Worm (Caenorhabditis elegans): ENCODE data around the gene smgl-2.

Gene smgl-2

DNA sequence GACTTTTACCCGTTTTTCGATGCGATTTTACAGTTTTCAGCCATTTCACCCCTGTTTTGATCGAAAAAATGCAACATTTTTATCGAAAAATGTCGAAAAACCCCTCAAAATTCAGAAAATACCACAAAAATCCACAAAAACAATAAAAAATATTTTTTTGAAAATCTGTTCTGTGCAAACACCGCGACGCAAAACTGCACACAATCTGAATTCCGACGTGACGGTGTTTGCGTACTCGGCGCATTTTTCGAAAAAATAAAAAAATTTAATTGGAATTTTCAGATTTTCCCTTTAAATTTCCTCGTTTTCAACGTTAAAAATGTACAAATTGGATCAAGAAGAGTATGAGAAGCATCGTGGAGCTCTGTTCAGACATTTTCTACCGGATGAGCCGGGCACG is at the start of gene smgl-2:
smgl-2 (plus strand) TSS at position 320 of the 400 bp plus-strand sequence.
- TF ChIP-seq dao-5 (tag; optimal IDR thresholded peaks at IDR 0.05) = no peak
- TF ChIP-seq W03F9.2 (tag; optimal IDR thresholded peaks at IDR 0.05) = peak; percentile 83
- no peak for TF ChIP-seq him-1 (tag; optimal IDR thresholded peaks at IDR 0.05)

- TF ChIP-seq dao-5 (tag; optimal IDR thresholded peaks at IDR 0.05) (no peak), W03F9.2 (tag; optimal IDR thresholded peaks at IDR 0.05) (no peak), him-1 (tag; optimal IDR thresholded peaks at IDR 0.05) (no peak)
Measured at ce11 chrIV:3681763-3682162, 44.2 kb upstream of the smgl-2 start.

DNA sequence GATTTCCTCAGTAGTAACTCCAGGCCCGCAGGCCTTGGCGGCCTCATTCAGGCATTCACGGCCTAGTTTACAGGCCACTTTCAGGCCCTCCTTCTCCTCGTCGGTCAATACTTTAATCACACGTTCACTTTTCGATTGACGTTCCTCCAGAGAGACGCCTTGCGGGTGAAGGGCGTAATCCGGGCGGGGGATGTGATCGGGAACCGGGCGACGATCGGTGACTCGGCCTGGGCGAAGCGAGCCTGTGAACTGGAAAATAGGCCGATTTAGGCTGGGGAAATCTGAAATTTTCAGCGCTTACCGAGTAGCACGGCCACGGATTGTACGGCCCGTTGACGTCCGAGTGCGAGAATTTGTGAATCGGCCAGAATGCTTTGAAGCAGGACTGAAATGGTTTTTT is 39.7 kb upstream of the smgl-2 start:
- TF ChIP-seq W03F9.2 (tag; optimal IDR thresholded peaks at IDR 0.05) = no peak
- TF ChIP-seq him-1 (tag; optimal IDR thresholded peaks at IDR 0.05) = no peak
- TF ChIP-seq dao-5 (tag; optimal IDR thresholded peaks at IDR 0.05) = no peak

DNA sequence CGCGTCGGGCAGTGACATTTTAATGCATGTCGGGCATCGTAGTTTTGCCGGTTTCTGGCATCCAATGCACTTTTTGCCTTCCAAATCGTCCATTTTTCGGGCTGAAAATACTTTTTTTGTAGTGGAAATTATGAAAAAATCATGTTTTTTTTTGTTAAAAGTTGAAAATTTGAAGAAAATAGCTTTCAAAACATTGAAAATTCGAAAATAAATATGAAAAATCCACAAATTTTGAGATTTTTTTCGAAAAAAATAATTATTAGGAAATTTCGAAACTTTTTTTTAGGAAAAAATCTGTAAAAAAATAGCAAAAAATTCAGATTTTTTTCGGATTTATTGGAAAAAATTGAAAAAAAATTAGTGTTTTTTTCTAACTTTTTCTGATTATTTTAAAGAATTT is 39.2 kb upstream of the smgl-2 start, which contains the start of gene map-1:
map-1 (minus strand) TSS at position 101 of the 400 bp plus-strand sequence.
- TF ChIP-seq him-1 (tag; optimal IDR thresholded peaks at IDR 0.05) = no peak
- TF ChIP-seq W03F9.2 (tag; optimal IDR thresholded peaks at IDR 0.05) = no peak
- no peak for TF ChIP-seq dao-5 (tag; optimal IDR thresholded peaks at IDR 0.05)

ce11 chrIV:3688050-3688449 is 37.9 kb upstream of the smgl-2 start:
- TF ChIP-seq dao-5 (tag; optimal IDR thresholded peaks at IDR 0.05) (no peak), W03F9.2 (tag; optimal IDR thresholded peaks at IDR 0.05) (no peak), him-1 (tag; optimal IDR thresholded peaks at IDR 0.05) (no peak)

DNA sequence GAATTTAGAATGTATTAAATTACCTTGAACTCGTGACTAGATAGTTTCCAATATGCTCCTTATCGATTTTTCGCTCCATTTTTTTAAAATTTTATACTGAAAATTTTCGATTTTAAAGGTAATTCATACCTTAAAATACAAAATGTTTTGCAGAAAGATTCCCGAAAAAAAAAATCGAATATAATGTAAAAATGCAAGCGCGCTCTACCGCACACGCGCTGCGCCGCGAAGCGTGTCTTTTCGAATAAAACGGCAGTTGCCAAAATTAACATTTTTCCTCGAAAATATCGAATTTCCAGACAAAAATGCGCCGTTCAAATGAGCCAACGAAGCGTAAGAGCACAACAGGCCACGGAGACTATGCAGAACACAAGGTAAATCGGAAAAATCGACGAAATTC is 31.3 kb upstream of the smgl-2 start, which contains the start of the genes taf-6.2 and Y37E11AL.3:
taf-6.2 (minus strand) TSS at position 96 of the 400 bp plus-strand sequence.
Y37E11AL.3 (plus strand) TSS at position 298 of the 400 bp plus-strand sequence.
- TF ChIP-seq W03F9.2 (tag; optimal IDR thresholded peaks at IDR 0.05) (no peak), him-1 (tag; optimal IDR thresholded peaks at IDR 0.05) (no peak), dao-5 (tag; optimal IDR thresholded peaks at IDR 0.05) (no peak)

DNA sequence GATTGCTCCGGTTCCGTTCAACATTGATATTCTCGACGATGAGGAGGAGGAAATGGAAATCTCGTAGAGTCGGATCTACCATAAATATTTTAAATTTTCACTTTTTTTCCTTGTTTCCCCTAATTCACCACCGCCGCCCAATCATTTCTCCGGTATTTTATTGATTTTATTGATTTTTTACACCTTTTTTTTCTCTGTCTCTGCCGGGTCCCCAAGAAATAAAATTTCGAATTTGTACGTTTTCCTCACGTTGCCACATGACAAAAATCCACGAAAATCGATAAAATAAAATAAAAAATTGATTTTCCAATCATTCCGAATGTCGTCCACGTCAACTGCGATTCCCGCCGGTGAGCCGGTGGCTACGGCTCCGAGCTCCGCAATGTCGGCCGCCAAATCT is 27.8 kb upstream of the smgl-2 start, which contains the start of gene Y37E11AL.2:
Y37E11AL.2 (plus strand) TSS at position 301 of the 400 bp plus-strand sequence.
- no peak for TF ChIP-seq W03F9.2 (tag; optimal IDR thresholded peaks at IDR 0.05)
- no peak for TF ChIP-seq dao-5 (tag; optimal IDR thresholded peaks at IDR 0.05)
- TF ChIP-seq him-1 (tag; optimal IDR thresholded peaks at IDR 0.05) = no peak

ce11 chrIV:3700554-3700953 is 25.4 kb upstream of the smgl-2 start, which contains the start of gene Y37E11AL.9:
Y37E11AL.9 (minus strand) TSS chrIV:3700654.
- no peak for TF ChIP-seq dao-5 (tag; optimal IDR thresholded peaks at IDR 0.05)
- no peak for TF ChIP-seq W03F9.2 (tag; optimal IDR thresholded peaks at IDR 0.05)
- TF ChIP-seq him-1 (tag; optimal IDR thresholded peaks at IDR 0.05) = no peak

DNA sequence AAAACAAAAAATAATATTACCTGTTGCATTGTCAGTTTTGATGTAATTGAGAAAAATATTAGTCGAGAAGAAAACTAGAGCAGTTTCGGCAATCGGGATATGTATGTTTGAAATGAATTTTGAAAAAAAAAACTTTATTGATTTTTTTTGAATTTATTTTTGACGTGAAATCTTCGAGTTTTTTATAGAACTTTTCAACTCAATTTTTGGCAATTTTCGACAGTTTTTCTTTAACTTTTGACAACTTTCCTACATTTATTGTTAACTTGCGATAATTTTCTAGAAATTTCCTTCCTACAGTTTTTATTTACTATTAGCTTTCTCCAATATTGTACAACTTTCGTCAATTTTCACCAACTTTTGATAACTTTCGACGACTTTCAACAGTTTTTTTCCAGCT is 24.1 kb upstream of the smgl-2 start, which contains the start of gene Y37E11AL.12:
Y37E11AL.12 (minus strand) TSS at position 101 of the 400 bp plus-strand sequence.
- no peak for TF ChIP-seq him-1 (tag; optimal IDR thresholded peaks at IDR 0.05)
- no peak for TF ChIP-seq W03F9.2 (tag; optimal IDR thresholded peaks at IDR 0.05)
- no peak for TF ChIP-seq dao-5 (tag; optimal IDR thresholded peaks at IDR 0.05)

DNA sequence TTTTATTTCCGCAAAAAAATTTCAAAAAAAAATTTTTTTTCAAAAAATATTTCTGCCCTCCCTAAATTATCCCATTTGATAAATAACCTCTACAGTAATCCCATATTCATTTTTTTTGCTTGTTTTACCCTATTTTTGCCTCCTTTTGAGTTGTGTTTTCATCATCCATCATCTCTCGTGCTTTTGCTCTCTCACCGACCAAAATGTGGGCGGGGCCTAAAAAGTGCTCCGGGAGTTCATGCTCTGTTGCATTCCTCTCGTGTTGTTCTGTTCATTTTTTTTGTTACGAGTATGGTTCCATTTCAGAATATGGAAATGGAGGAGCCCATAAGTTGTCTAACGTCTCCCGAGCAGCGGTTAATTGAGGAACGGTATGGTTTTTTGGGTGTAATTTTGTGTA is 16.8 kb upstream of the smgl-2 start, which contains the start of gene Y37E11AL.1:
Y37E11AL.1 (plus strand) TSS at position 301 of the 400 bp plus-strand sequence.
- no peak for TF ChIP-seq W03F9.2 (tag; optimal IDR thresholded peaks at IDR 0.05)
- TF ChIP-seq dao-5 (tag; optimal IDR thresholded peaks at IDR 0.05) = no peak
- TF ChIP-seq him-1 (tag; optimal IDR thresholded peaks at IDR 0.05) = no peak

ce11 chrIV:3710737-3711136 is 15.2 kb upstream of the smgl-2 start:
- TF ChIP-seq him-1 (tag; optimal IDR thresholded peaks at IDR 0.05) = no peak
- no peak for TF ChIP-seq dao-5 (tag; optimal IDR thresholded peaks at IDR 0.05)

DNA sequence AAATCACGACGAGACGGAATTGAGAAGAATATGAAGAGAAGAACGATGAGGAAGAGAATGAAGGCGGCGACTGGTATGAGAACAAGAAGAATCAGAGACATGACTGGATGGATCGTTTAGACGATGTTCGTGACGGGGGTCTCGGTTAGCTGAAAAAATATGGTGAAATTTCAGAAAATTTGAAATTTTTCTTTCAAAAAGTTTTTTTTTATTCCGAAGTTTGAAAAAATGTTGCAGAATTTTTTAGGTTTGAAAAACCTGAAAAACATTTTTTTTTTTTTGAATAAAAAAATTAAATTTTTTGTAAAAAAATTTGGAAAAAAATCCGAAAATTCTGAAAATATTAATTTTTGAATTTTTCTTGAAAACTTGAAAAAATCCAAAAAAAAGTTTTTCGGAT is 6.9 kb upstream of the smgl-2 start, which contains the start of gene Y37E11AM.3:
Y37E11AM.3 (minus strand) TSS at position 101 of the 400 bp plus-strand sequence.
- no peak for TF ChIP-seq W03F9.2 (tag; optimal IDR thresholded peaks at IDR 0.05)

- TF ChIP-seq him-1 (tag; optimal IDR thresholded peaks at IDR 0.05) (no peak), W03F9.2 (tag; optimal IDR thresholded peaks at IDR 0.05) (no peak), dao-5 (tag; optimal IDR thresholded peaks at IDR 0.05) (no peak)
Measured at ce11 chrIV:3720644-3721043, 5.3 kb upstream of the smgl-2 start.

ce11 chrIV:3721973-3722372 is 4.0 kb upstream of the smgl-2 start:
- no peak for TF ChIP-seq him-1 (tag; optimal IDR thresholded peaks at IDR 0.05)
- TF ChIP-seq W03F9.2 (tag; optimal IDR thresholded peaks at IDR 0.05) = no peak
- TF ChIP-seq dao-5 (tag; optimal IDR thresholded peaks at IDR 0.05) = no peak

- TF ChIP-seq him-1 (tag; optimal IDR thresholded peaks at IDR 0.05) (no peak), dao-5 (tag; optimal IDR thresholded peaks at IDR 0.05) (no peak), W03F9.2 (tag; optimal IDR thresholded peaks at IDR 0.05) (no peak)
Measured at ce11 chrIV:3722690-3723089, 3.3 kb upstream of the smgl-2 start, which contains the start of gene Y37E11AM.4. Y37E11AM.4 (minus strand) TSS chrIV:3722790.

Measured in whole organism, L4/young adult.